Worm (Caenorhabditis elegans): ENCODE data around the gene unc-50.

The unc-50 gene

DNA sequence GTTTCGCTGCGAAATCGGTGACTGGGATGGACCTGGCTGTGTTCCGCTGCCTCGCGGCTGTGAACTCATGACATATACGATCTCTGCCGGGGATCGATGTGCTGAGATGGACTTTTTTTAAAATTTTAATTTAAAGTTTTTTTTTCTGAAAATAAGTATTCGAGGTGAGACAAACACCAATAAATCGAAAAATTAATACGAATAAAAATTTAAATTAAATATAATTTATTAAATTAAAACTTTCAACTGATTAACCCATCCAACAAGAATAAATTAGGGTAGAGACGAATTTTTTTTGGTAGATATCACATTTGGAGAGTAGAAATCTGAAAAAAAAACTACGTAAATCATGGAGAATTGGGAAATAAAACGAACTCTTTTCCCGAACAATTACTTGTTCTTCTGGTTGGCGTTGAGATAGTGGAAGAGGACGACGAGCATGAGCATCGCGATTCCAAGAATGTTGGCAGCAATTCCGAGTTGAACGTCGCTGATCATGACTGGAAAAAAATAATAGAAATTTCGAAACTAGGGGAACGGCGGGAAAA lies at the start of gene unc-50, which contains the start of gene ostf-4:
TSS of gene unc-50 (minus strand) at position 101 of the 548 bp plus-strand sequence.
TSS of gene ostf-4 (minus strand) at position 498 of the 548 bp plus-strand sequence.
- no peak for TF ChIP-seq unc-62 (GFP tag; optimal IDR thresholded peaks at IDR 0.05)

DNA sequence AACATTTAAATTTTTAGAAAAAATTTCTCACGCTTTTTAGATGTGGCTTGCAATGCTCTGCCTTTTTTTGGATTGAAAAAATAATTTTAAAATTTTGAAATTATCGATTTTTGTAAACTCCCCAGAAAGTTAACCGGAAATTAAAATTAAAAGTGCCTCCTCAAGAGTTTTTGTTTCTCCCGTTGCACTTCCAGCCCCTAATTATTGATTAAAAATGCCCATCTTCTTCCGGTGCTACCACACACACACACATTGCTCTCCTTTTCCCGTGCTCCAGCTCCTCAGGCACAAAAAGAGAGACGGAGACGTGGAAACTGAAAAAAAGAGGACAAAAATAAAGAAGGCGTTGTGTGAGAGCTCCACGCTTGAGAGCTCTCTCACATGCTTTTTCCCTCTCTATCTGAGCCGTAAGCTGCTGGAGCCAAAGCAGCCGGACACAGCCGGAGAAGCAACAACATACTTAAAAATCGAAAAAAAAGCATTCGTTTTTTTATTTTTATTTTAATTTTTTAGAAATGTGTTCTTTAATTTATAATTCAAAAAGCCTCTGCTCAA lies 49.5 kb upstream of the unc-50 start:
- no peak for TF ChIP-seq unc-62 (GFP tag; optimal IDR thresholded peaks at IDR 0.05)

ce11 chrIII:10364656-10365055 lies 46.7 kb upstream of the unc-50 start, which contains the start of gene tbc-8:
TSS of gene tbc-8 (plus strand) at chrIII:10364956.
- TF ChIP-seq unc-62 (GFP tag; optimal IDR thresholded peaks at IDR 0.05): no peak

ce11 chrIII:10362920-10363319 lies 45.0 kb upstream of the unc-50 start:
- TF ChIP-seq unc-62 (GFP tag; optimal IDR thresholded peaks at IDR 0.05): no peak

ce11 chrIII:10361456-10361855 lies 43.5 kb upstream of the unc-50 start:
- no peak for TF ChIP-seq unc-62 (GFP tag; optimal IDR thresholded peaks at IDR 0.05)

- TF ChIP-seq unc-62 (GFP tag; optimal IDR thresholded peaks at IDR 0.05): no peak
Observed at ce11 chrIII:10359916-10360315, 42.0 kb upstream of the unc-50 start.

DNA sequence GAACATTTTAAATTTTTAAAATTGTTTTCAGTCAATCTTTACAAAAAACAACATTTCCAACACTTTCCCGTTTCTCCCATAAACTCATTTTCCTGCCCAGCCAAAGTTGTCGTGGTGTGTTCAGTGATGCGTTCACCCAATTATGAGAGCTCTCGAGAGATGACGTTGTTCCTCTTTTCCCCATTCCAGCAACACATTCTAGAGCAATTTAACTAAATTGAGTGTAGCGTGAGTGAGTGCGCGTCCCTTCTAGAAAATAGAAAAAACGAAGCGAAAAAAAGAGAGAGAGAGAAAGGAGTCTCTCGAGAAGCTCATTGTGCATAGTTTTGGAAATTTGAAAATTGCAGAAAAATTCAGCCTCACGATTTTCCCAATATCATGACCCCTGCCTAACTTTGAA lies 40.8 kb upstream of the unc-50 start:
- TF ChIP-seq unc-62 (GFP tag; optimal IDR thresholded peaks at IDR 0.05): no peak

ce11 chrIII:10357598-10358186 lies 39.7 kb upstream of the unc-50 start, which contains the start of gene umps-1:
TSS of gene umps-1 (minus strand) at chrIII:10357648.
- TF ChIP-seq unc-62 (GFP tag; optimal IDR thresholded peaks at IDR 0.05): no peak

DNA sequence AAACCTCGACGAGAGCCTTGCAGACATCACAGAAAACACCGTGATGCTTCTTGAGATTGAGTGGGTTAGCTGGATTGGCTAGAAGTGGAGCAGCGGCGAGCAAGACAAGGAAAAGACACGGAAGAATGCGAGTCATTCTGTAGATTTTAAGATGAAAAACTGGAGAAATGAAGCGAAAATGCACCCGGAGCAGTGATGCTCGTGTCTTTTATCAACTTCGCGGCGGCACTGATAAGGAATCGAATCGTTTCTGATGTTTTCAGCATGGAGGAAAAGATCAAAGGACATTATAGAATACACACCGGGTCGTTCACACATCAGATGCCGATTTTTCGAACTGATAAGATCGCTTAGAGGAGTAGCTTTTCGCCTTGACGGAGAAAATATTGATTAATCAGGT lies 37.4 kb upstream of the unc-50 start, which contains the start of gene spp-1:
TSS of gene spp-1 (minus strand) at position 287 of the 400 bp plus-strand sequence.
- TF ChIP-seq unc-62 (GFP tag; optimal IDR thresholded peaks at IDR 0.05): no peak

ce11 chrIII:10354591-10354990 lies 36.6 kb upstream of the unc-50 start:
- TF ChIP-seq unc-62 (GFP tag; optimal IDR thresholded peaks at IDR 0.05): no peak

DNA sequence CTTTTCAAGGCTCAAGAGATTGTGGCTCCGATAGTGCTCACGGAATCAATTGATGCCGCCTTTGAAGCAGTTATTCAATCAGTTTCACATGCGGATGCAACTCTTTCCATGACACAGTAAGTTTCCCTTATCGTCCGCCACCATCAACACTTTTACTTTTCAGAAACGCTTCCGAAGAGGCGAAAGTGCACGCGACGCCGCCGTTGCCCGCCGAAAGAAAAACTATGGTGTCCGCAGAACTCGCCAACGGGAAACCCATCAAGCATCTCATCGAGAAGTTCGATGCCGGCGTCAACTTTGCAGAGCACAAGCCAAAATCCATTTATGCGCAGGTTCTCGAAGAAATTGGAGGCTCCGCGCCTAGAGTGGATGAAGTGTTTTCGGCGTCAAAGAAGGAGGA lies 35.5 kb upstream of the unc-50 start:
- TF ChIP-seq unc-62 (GFP tag; optimal IDR thresholded peaks at IDR 0.05): no peak

ce11 chrIII:10351595-10352207 lies 33.7 kb upstream of the unc-50 start, which contains the start of gene T07C4.3:
TSS of gene T07C4.3 (plus strand) at chrIII:10352157.
- TF ChIP-seq unc-62 (GFP tag; optimal IDR thresholded peaks at IDR 0.05): no peak

- TF ChIP-seq unc-62 (GFP tag; optimal IDR thresholded peaks at IDR 0.05): no peak
Observed at ce11 chrIII:10347049-10347448, 29.1 kb upstream of the unc-50 start, which contains the start of gene tbx-8. TSS of gene tbx-8 (plus strand) at chrIII:10347349.

DNA sequence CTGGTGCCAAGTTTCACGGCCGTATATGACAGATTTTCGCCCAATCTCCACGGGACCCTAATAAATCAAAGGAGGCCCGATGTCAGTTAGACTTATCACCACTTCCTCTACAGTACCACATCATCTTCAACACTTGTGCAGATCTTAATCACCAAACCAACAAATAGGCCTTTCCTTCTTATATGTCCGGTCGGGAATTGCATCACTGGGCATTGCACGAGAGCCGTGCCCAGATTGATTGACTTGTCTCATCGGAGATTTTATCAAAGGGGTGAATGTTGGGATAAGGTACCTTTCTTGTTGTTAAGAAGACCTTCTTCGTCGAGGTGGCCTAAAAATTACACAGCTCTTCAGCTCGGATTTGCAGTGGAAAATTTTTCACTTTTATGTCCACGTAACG lies 26.8 kb upstream of the unc-50 start:
- TF ChIP-seq unc-62 (GFP tag; optimal IDR thresholded peaks at IDR 0.05): no peak

- no peak for TF ChIP-seq unc-62 (GFP tag; optimal IDR thresholded peaks at IDR 0.05)
Observed at ce11 chrIII:10341758-10342157, 23.8 kb upstream of the unc-50 start, which contains the start of gene tbx-9. TSS of gene tbx-9 (minus strand) at chrIII:10341858.

ce11 chrIII:10339949-10340348 lies 22.0 kb upstream of the unc-50 start:
- TF ChIP-seq unc-62 (GFP tag; optimal IDR thresholded peaks at IDR 0.05): no peak
